Worm (Caenorhabditis elegans) whole organism, early embryonic: ENCODE measurements around the gene ufd-1.

ENCODE experiments used
- ama-1 ChIP-seq: fragments of 150-350 bp; optimal IDR thresholded peaks from 2 replicates; lab custom pipeline; 2014
- ceh-36 ChIP-seq: sonication (generic microtip); optimal IDR thresholded peaks from 2 replicates; lab custom pipeline; 2016; ENCODE audit warnings: missing genetic modification characterization, inconsistent platforms, missing compliant biosample characterization
- flt-1 ChIP-seq: fragments of 200-800 bp; sonication (Bioruptor generic); IDR thresholded peaks from 2 replicates; pipeline ENCODE4 v1.3.6; 2022; ENCODE audit warnings: missing genetic modification characterization, missing compliant biosample characterization
- pes-1 ChIP-seq: fragments of 200-800 bp; sonication (Bioruptor generic); IDR thresholded peaks from 2 replicates; pipeline ENCODE4 v1.3.6; 2022; ENCODE audit warnings: missing genetic modification reagents, missing genetic modification characterization, missing compliant biosample characterization
- sea-1 ChIP-seq: fragments of 200-800 bp; sonication (Bioruptor generic); conservative IDR thresholded peaks from 2 replicates; pipeline ENCODE4 v1.3.6; 2022; ENCODE audit warnings: missing genetic modification characterization, missing compliant biosample characterization
- tbx-37 ChIP-seq: fragments of 200-800 bp; sonication (Bioruptor generic); conservative IDR thresholded peaks from 2 replicates; pipeline ENCODE4 v1.3.6; 2022; ENCODE audit warnings: missing genetic modification reagents, missing genetic modification characterization, missing compliant biosample characterization
- tra-4 ChIP-seq: sonication (generic microtip); optimal IDR thresholded peaks from 2 replicates; lab custom pipeline; 2017; ENCODE audit warnings: missing genetic modification characterization, missing compliant biosample characterization

DNA sequence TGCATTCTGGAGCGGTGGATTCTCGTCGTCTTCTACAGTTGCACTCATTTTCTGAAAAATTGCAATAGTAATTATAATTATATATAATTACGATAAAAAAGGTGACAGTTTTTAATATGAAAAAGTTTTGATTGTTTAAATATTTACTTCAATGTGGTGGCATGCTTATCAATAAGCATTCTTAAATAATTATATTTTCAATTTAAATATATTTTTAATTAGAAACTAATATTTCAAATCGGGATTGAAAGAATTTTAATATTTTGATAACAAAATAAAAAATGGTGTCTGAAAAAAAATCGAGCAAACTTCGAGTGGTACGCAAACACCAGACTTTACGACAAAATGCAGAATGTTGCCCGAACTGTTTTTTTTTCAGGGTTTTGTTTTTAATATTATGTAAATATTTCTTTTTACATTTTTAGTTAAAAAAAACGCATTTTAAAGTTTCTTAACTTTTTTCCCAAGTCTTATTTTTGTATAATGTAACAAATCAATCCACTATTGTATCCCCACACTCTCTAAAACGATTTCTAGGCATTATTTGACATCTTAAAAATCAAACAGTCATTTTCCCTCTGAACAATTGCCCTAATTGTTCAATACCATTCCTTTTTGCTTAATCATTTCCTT lies 48.4 kb downstream of the ufd-1 start, which contains the start of the genes C42C1.12 and C42C1.19:
- TF ChIP-seq ama-1 (lab: Kevin White, UChicago) (no peak), tra-4 (tag; lab: Kevin White, UChicago) (no peak), flt-1 (no peak), ceh-36 (tag; lab: Kevin White, UChicago) (no peak), tbx-37 (GFP tag; lab: Robert Waterston, UW) (no peak), sea-1 (no peak), pes-1 (GFP tag; lab: Robert Waterston, UW) (no peak)
